Worm (Caenorhabditis elegans): ENCODE measurements around the gene F41F3.9.

F41F3.9 gene

DNA sequence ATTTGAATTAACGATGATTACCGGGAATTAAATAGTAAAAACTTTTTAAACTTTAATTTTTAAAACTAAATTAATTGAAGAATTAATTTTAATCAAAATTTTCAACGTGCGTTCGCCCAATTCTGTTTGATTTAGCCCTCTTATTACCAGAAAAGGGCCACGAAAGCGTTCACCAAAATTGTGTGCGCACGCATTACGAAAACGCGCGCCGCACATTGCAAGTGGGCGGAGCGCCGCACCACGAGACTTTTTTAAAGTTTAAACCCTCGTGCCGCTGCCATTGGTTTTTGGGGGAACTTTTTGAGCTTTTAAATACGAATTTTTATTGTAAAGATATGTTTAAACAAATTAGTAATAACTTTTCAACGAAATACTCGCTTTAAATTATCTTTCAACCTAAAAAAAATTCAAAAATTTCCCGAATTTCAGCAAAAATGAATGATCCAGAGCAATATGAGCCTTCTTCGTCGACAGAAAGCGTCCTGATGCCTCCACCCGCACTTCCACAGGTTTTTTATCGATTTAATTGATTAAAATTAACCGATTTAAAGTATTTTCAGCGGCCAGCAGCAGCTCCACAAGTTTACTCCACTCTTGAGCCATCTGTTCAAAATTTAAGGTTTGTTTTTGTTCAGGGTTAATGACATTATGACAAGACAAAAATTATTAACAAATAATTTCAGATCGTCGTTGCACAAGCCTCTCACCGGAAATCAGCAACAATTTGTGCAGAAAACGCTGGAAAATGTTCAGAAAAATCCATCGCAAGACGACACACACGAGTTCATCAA is 31.6 kb downstream of the F41F3.9 start, which contains the start of gene taf-10:
TSS of gene taf-10 (plus strand) at position 424 of the 791 bp plus-strand sequence.
- TF ChIP-seq nhr-237 (tag; optimal IDR thresholded peaks at IDR 0.05), result no peak
- TF ChIP-seq hmg-11 (tag; optimal IDR thresholded peaks at IDR 0.05), result peak; percentile 71
- peak; percentile 53 for TF ChIP-seq lin-39 (tag; optimal IDR thresholded peaks at IDR 0.05)
- TF ChIP-seq nhr-25 (tag; optimal IDR thresholded peaks at IDR 0.05), result peak; percentile 23
- TF ChIP-seq skn-1 (tag; optimal IDR thresholded peaks at IDR 0.05), result no peak
- peak; percentile 25 for TF ChIP-seq elt-2 (tag; optimal IDR thresholded peaks at IDR 0.05)
- TF ChIP-seq elt-3 (tag; optimal IDR thresholded peaks at IDR 0.05), result no peak
- TF ChIP-seq nhr-77 (tag; optimal IDR thresholded peaks at IDR 0.05), result no peak
- peak; percentile 13 for TF ChIP-seq lin-15B (tag; optimal IDR thresholded peaks at IDR 0.05)
- peak; percentile 72 for TF ChIP-seq nhr-23 (tag; optimal IDR thresholded peaks at IDR 0.05)
- no peak for TF ChIP-seq R02D3.7 (tag; optimal IDR thresholded peaks at IDR 0.05)
- no peak for TF ChIP-seq ceh-28 (tag; optimal IDR thresholded peaks at IDR 0.05)
- TF ChIP-seq pha-4 (tag; optimal IDR thresholded peaks at IDR 0.05), result peak; percentile 72
- no peak for TF ChIP-seq ztf-11 (tag; optimal IDR thresholded peaks at IDR 0.05)
- TF ChIP-seq mdl-1 (tag; optimal IDR thresholded peaks at IDR 0.05), result peak; percentile 71
- TF ChIP-seq nhr-43 (tag; optimal IDR thresholded peaks at IDR 0.05; ENCODE audit: poor library complexity, severe bottlenecking), result peak; percentile 54
- TF ChIP-seq nfya-1 (tag; optimal IDR thresholded peaks at IDR 0.05; ENCODE audit: insufficient read depth), result peak; percentile 77

DNA sequence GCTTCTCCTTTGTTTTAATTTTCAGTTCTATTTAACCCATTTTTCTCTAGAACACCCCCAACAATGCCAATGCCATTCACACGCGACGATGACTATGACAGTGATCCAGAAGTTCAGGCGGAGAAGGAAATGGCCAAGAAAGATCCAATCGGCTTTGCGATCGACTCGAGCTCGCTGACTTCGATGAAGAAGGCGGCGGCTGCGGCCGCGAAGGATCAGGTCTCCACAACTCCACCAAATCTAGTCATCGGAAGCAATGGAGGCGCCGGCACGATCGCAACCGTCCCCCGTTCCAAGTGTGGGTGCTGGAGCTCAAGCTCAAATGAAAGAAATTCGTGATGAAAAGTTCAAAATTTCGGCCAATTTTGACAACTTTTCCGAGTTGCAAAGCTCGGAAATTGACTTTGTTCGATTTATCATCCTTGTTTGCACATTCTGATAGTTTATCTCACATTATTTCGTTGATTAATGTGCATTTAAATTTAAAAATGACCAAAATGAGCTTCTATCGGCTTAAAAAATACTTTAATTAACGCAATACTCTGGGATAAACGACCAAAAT is 32.8 kb downstream of the F41F3.9 start, which contains the start of gene K03B4.2:
TSS of gene K03B4.2 (plus strand) at position 51 of the 562 bp plus-strand sequence.
- TF ChIP-seq ama-1 (optimal IDR thresholded peaks at IDR 0.05) (peak; percentile 9), nhr-25 (tag; optimal IDR thresholded peaks at IDR 0.05) (no peak)

DNA sequence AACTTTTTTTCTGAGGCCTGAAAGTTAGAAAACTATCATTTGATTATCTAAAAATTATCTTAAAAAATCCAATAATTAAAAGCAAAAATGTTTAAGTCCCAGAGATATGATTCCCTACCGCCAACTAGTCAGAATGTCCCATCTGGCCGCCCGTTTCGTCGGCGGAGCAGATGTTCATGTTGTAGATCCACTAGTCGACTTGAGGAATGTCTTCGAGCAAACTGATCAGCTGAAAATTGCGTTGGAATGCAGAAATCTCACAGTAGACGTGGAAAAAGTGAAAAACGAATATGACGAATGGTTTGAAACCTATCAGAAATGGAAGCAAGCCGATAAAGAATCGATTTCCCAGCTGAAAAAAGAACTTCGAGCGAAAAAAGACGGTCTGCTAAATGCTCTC is 34.0 kb downstream of the F41F3.9 start, which contains the start of gene K03B4.1:
TSS of gene K03B4.1 (plus strand) at position 97 of the 400 bp plus-strand sequence.
- TF ChIP-seq ceh-82 (tag; optimal IDR thresholded peaks at IDR 0.05), result no peak
- TF ChIP-seq lsy-12 (tag; optimal IDR thresholded peaks at IDR 0.05), result no peak
- TF ChIP-seq fos-1 (tag; optimal IDR thresholded peaks at IDR 0.05), result no peak

DNA sequence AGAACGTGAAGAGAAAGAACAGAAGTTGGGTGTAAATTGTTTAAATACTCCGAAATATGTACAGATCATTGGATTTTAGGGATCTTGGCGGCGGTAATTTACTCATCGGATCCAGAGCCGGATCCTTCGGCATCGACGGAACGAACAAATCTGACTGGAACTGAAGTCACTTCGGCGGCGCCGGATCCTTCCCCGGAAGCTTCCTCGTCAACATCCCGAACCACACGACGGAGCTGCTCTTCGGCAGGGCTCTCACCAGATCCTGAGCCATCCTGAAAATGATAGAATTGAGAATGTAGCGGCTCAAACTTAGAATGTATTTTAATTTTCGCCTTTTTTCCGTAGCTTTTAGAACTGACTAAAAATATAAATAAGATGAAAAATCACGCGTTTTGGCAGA is 36.4 kb downstream of the F41F3.9 start:
- no peak for TF ChIP-seq mdl-1 (tag; optimal IDR thresholded peaks at IDR 0.05)
- TF ChIP-seq R02D3.7 (tag; optimal IDR thresholded peaks at IDR 0.05), result no peak
- TF ChIP-seq nhr-12 (tag; optimal IDR thresholded peaks at IDR 0.05), result no peak
- no peak for TF ChIP-seq lin-39 (tag; optimal IDR thresholded peaks at IDR 0.05)
- TF ChIP-seq ztf-4 (tag; optimal IDR thresholded peaks at IDR 0.05), result no peak
- no peak for TF ChIP-seq skn-1 (tag; optimal IDR thresholded peaks at IDR 0.05)
- TF ChIP-seq nhr-77 (tag; optimal IDR thresholded peaks at IDR 0.05), result no peak
- no peak for TF ChIP-seq fkh-10 (GFP tag; optimal IDR thresholded peaks at IDR 0.05)
- TF ChIP-seq snpc-4 (tag; optimal IDR thresholded peaks at IDR 0.05), result no peak
- no peak for TF ChIP-seq fos-1 (tag; optimal IDR thresholded peaks at IDR 0.05)
- no peak for TF ChIP-seq lsy-12 (tag; optimal IDR thresholded peaks at IDR 0.05)
- TF ChIP-seq nhr-23 (tag; optimal IDR thresholded peaks at IDR 0.05), result no peak
- TF ChIP-seq nhr-237 (tag; optimal IDR thresholded peaks at IDR 0.05), result no peak
- no peak for TF ChIP-seq ZK546.5 (tag; optimal IDR thresholded peaks at IDR 0.05)
- TF ChIP-seq nhr-67 (tag; optimal IDR thresholded peaks at IDR 0.05), result no peak
- TF ChIP-seq elt-1 (tag; optimal IDR thresholded peaks at IDR 0.05), result no peak
- TF ChIP-seq unc-39 (tag; optimal IDR thresholded peaks at IDR 0.05), result no peak
- no peak for TF ChIP-seq lin-15B (tag; optimal IDR thresholded peaks at IDR 0.05)

DNA sequence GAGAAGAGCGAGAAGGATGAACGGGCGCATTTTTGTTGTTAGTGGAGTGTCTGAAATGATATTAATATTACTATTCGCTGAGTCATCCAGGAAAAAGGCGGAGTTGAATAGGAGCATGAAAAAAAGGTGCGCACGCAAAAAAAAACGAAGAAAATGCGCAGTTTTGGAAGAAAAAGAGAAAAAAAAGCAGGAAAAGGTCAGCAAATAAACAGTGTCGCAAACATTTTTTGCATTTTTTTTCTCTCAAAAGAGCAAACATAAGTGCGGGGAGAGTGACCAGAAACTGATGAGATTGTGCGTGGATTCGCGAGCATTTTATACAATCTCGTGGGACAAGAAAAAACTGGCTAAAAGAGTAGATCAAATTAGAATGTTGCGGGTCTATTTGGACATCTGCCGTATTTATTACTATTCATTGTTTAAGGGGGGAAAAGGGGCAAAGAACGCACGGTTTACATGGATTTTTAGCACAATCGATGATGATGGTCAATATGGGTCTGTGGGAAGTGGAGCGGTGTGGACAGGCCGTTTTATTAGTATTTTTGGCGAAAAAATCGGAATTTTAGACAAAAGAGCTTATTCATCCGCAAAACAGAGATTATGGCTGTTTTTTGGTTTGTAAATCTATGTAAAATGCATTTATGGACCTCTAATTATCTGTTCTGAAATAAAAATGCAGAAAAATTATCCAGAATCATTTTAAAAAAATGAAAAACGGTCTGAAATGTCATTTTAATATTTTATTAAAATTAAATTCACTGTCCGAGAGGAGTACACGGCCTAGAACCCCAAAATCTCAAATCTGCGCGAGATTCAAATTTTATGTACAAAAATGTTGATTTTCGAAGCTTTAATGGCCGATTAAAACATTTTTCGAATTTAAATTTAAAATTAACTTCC is 37.4 kb downstream of the F41F3.9 start, which contains the start of gene cpg-8:
TSS of gene cpg-8 (minus strand) at position 51 of the 900 bp plus-strand sequence.
- TF ChIP-seq ceh-9 (tag; optimal IDR thresholded peaks at IDR 0.05) (no peak), mdl-1 (tag; optimal IDR thresholded peaks at IDR 0.05) (no peak), unc-39 (tag; optimal IDR thresholded peaks at IDR 0.05) (no peak), lin-15B (tag; optimal IDR thresholded peaks at IDR 0.05) (no peak), lin-39 (tag; optimal IDR thresholded peaks at IDR 0.05) (no peak), snpc-4 (tag; optimal IDR thresholded peaks at IDR 0.05) (no peak), ZK546.5 (tag; optimal IDR thresholded peaks at IDR 0.05) (no peak), nhr-76 (tag; optimal IDR thresholded peaks at IDR 0.05) (no peak), elt-1 (tag; optimal IDR thresholded peaks at IDR 0.05) (no peak), egl-27 (tag; optimal IDR thresholded peaks at IDR 0.05) (no peak), nhr-23 (tag; optimal IDR thresholded peaks at IDR 0.05) (no peak), skn-1 (tag; optimal IDR thresholded peaks at IDR 0.05) (no peak), R02D3.7 (tag; optimal IDR thresholded peaks at IDR 0.05) (no peak), fkh-2 (tag; optimal IDR thresholded peaks at IDR 0.05) (no peak), nhr-11 (tag; optimal IDR thresholded peaks at IDR 0.05) (no peak), eor-1 (tag; optimal IDR thresholded peaks at IDR 0.05) (no peak), ceh-82 (tag; optimal IDR thresholded peaks at IDR 0.05) (no peak), elt-2 (tag; optimal IDR thresholded peaks at IDR 0.05) (no peak)

Data from whole organism, L3 larva.